Worm (Caenorhabditis elegans) whole organism, L4 larva: ENCODE measurements around the gene srh-248.

Experiments
- F49E8.2 ChIP-seq: sonication (generic microtip); optimal IDR thresholded peaks from 2 replicates; lab custom pipeline; 2016; ENCODE audit warnings: missing compliant biosample characterization, mild to moderate bottlenecking, missing genetic modification characterization, borderline replicate concordance
- Y105C5A.15 ChIP-seq: fragments of 200-800 bp; sonication (Bioruptor generic); IDR thresholded peaks from 2 replicates; pipeline ENCODE4 v1.3.6; 2022; ENCODE audit warnings: missing genetic modification characterization, missing compliant biosample characterization
- Y75B8A.6 ChIP-seq: fragments of 200-800 bp; sonication (Bioruptor generic); IDR thresholded peaks from 2 replicates; pipeline ENCODE4 v1.3.6; 2022; ENCODE audit warnings: missing genetic modification reagents, missing genetic modification characterization, missing compliant biosample characterization
- ZK337.2 ChIP-seq: fragments of 200-800 bp; sonication (Bioruptor generic); IDR thresholded peaks from 2 replicates; pipeline ENCODE4 v1.3.6; 2022; ENCODE audit warnings: missing genetic modification reagents, missing genetic modification characterization, missing compliant biosample characterization
- attf-4 ChIP-seq: sonication (generic microtip); optimal IDR thresholded peaks from 3 replicates; lab custom pipeline; 2017; ENCODE audit warnings: missing biosample characterization, missing genetic modification characterization
- ceh-28 ChIP-seq: fragments of 150-350 bp; optimal IDR thresholded peaks from 2 replicates; lab custom pipeline; 2014; ENCODE audit warnings: missing biosample characterization, missing genetic modification reagents, missing genetic modification characterization
- ceh-44 ChIP-seq: fragments of 200-800 bp; sonication (Bioruptor generic); IDR thresholded peaks from 2 replicates; pipeline ENCODE4 v1.3.6; 2022; ENCODE audit warnings: missing genetic modification reagents, missing genetic modification characterization, missing compliant biosample characterization
- daf-12 ChIP-seq: fragments of 150-350 bp; optimal IDR thresholded peaks from 2 replicates; lab custom pipeline; 2014; ENCODE audit warnings: missing biosample characterization, missing genetic modification reagents, missing genetic modification characterization
- daf-8 ChIP-seq: fragments of 200-800 bp; sonication (Bioruptor generic); IDR thresholded peaks from 2 replicates; pipeline ENCODE4 v1.3.6; 2022; ENCODE audit warnings: missing genetic modification characterization, missing compliant biosample characterization
- dmd-9 ChIP-seq: fragments of 200-800 bp; sonication (Bioruptor generic); IDR thresholded peaks from 2 replicates; pipeline ENCODE4 v1.3.6; 2022; ENCODE audit warnings: missing genetic modification reagents, missing genetic modification characterization, missing compliant biosample characterization
- duxl-1 ChIP-seq: sonication (generic microtip); optimal IDR thresholded peaks from 2 replicates; lab custom pipeline; 2016; ENCODE audit warnings: mild to moderate bottlenecking, missing genetic modification characterization, moderate library complexity, missing compliant biosample characterization; ENCODE audit not compliant: poor library complexity
- dve-1 ChIP-seq: sonication (generic microtip); optimal IDR thresholded peaks from 2 replicates; lab custom pipeline; 2017; ENCODE audit warnings: antibody characterized with exemption, mild to moderate bottlenecking, missing genetic modification characterization, missing compliant biosample characterization; ENCODE audit not compliant: insufficient read depth
- egl-43 ChIP-seq: fragments of 200-800 bp; sonication (Bioruptor generic); IDR thresholded peaks from 2 replicates; pipeline ENCODE4 v1.3.6; 2022; ENCODE audit warnings: missing genetic modification reagents, missing genetic modification characterization, missing compliant biosample characterization
- fkh-10 ChIP-seq: fragments of 150-350 bp; optimal IDR thresholded peaks from 2 replicates; lab custom pipeline; 2014; ENCODE audit warnings: missing biosample characterization, missing genetic modification reagents, missing genetic modification characterization
- gei-8 ChIP-seq: fragments of 200-800 bp; sonication (Bioruptor generic); optimal IDR thresholded peaks from 2 replicates; lab custom pipeline; 2018; ENCODE audit warnings: mild to moderate bottlenecking, missing genetic modification characterization, missing compliant biosample characterization
- hif-1 ChIP-seq, 2 experiments: sonication (generic microtip); optimal IDR thresholded peaks; 2 replicates each; lab custom pipeline; 2016 to 2017; ENCODE audit warnings: missing compliant biosample characterization in 2 of 2, missing genetic modification characterization in 2 of 2, missing genetic modification reagents in 2 of 2, missing genotype in 2 of 2, mild to moderate bottlenecking in 1 of 2
- hlh-11 ChIP-seq: fragments of 200-800 bp; sonication (Bioruptor generic); optimal IDR thresholded peaks from 2 replicates; lab custom pipeline; 2018; ENCODE audit warnings: mild to moderate bottlenecking, missing genetic modification characterization, missing compliant biosample characterization
- lin-13 ChIP-seq: fragments of 150-350 bp; optimal IDR thresholded peaks from 2 replicates; lab custom pipeline; 2014; ENCODE audit warnings: missing biosample characterization, missing genetic modification reagents, missing genetic modification characterization
- lin-15B ChIP-seq: fragments of 150-350 bp; sonication (generic microtip); optimal IDR thresholded peaks from 3 replicates; lab custom pipeline; 2014; ENCODE audit warnings: missing biosample characterization, missing genetic modification characterization
- lin-29 ChIP-seq: fragments of 200-800 bp; sonication (Bioruptor generic); IDR thresholded peaks from 2 replicates; pipeline ENCODE4 v1.3.6; 2022; ENCODE audit warnings: missing genetic modification reagents, missing genetic modification characterization, missing compliant biosample characterization
- lin-39 ChIP-seq: fragments of 150-350 bp; optimal IDR thresholded peaks from 2 replicates; lab custom pipeline; 2014; ENCODE audit warnings: missing biosample characterization, missing genetic modification reagents, missing genetic modification characterization
- lir-3 ChIP-seq: sonication (generic microtip); optimal IDR thresholded peaks from 2 replicates; lab custom pipeline; 2016; ENCODE audit warnings: mild to moderate bottlenecking, missing genetic modification characterization, missing compliant biosample characterization
- lsy-2 ChIP-seq, 2 experiments: fragments of 150-350 bp in 1 of 2; sonication (generic microtip) in 1 of 2; optimal IDR thresholded peaks; 2 replicates each; lab custom pipeline; 2014 to 2017; ENCODE audit warnings: missing biosample characterization in 2 of 2, missing genetic modification characterization in 2 of 2
- mxl-3 ChIP-seq: fragments of 200-800 bp; sonication (Bioruptor generic); optimal IDR thresholded peaks from 2 replicates; lab custom pipeline; 2018; ENCODE audit warnings: mild to moderate bottlenecking, missing genetic modification characterization, missing compliant biosample characterization
- nhr-10 ChIP-seq: fragments of 150-350 bp; optimal IDR thresholded peaks from 2 replicates; lab custom pipeline; 2014; ENCODE audit warnings: missing biosample characterization, missing genetic modification characterization
- nhr-237 ChIP-seq: sonication (generic microtip); optimal IDR thresholded peaks from 2 replicates; lab custom pipeline; 2017; ENCODE audit warnings: missing biosample characterization, missing genetic modification characterization
- nhr-25 ChIP-seq: sonication (generic microtip); optimal IDR thresholded peaks from 2 replicates; lab custom pipeline; 2017; ENCODE audit warnings: missing genetic modification characterization, mild to moderate bottlenecking, missing compliant biosample characterization, antibody characterized with exemption, moderate library complexity, borderline replicate concordance; ENCODE audit not compliant: insufficient read depth
- nhr-6 ChIP-seq: fragments of 150-350 bp; optimal IDR thresholded peaks from 2 replicates; lab custom pipeline; 2014; ENCODE audit warnings: missing biosample characterization, missing genetic modification characterization
- nhr-76 ChIP-seq: fragments of 150-350 bp; optimal IDR thresholded peaks from 2 replicates; lab custom pipeline; 2014; ENCODE audit warnings: missing biosample characterization, missing genetic modification characterization
- nhr-77 ChIP-seq: fragments of 150-350 bp; optimal IDR thresholded peaks from 2 replicates; lab custom pipeline; 2014; ENCODE audit warnings: missing biosample characterization, missing genetic modification characterization
- php-3 ChIP-seq: fragments of 200-800 bp; sonication (Bioruptor generic); IDR thresholded peaks from 2 replicates; pipeline ENCODE4 v1.3.6; 2022; ENCODE audit warnings: missing genetic modification reagents, missing genetic modification characterization, missing compliant biosample characterization
- rbr-2 ChIP-seq: sonication (generic microtip); optimal IDR thresholded peaks from 2 replicates; lab custom pipeline; 2016; ENCODE audit warnings: missing genotype, missing genetic modification characterization, missing compliant biosample characterization
- sdz-12 ChIP-seq: fragments of 200-800 bp; sonication (Bioruptor generic); optimal IDR thresholded peaks from 2 replicates; lab custom pipeline; 2018; ENCODE audit warnings: mild to moderate bottlenecking, missing genetic modification characterization, missing compliant biosample characterization
- set-16 ChIP-seq: fragments of 200-800 bp; sonication (Bioruptor generic); IDR thresholded peaks from 2 replicates; pipeline ENCODE4 v1.3.6; 2022; ENCODE audit warnings: missing genetic modification reagents, missing genetic modification characterization, missing compliant biosample characterization
- snpc-1.2 ChIP-seq: fragments of 200-800 bp; sonication (Bioruptor generic); IDR thresholded peaks from 2 replicates; pipeline ENCODE4 v1.3.6; 2022; ENCODE audit warnings: missing genetic modification reagents, missing genetic modification characterization, missing compliant biosample characterization
- snpc-4 ChIP-seq: fragments of 150-350 bp; optimal IDR thresholded peaks from 2 replicates; lab custom pipeline; 2014; ENCODE audit warnings: missing biosample characterization, missing genetic modification characterization
- spr-3 ChIP-seq: fragments of 200-800 bp; sonication (Bioruptor generic); optimal IDR thresholded peaks from 2 replicates; lab custom pipeline; 2018; ENCODE audit warnings: mild to moderate bottlenecking, missing genetic modification characterization, missing compliant biosample characterization
- unc-130 ChIP-seq: sonication (generic microtip); optimal IDR thresholded peaks from 2 replicates; lab custom pipeline; 2016; ENCODE audit warnings: missing genetic modification reagents, missing genetic modification characterization, missing compliant biosample characterization
- zfp-3 ChIP-seq: fragments of 200-800 bp; sonication (Bioruptor generic); conservative IDR thresholded peaks from 2 replicates; pipeline ENCODE4 v1.3.6; 2022; ENCODE audit warnings: missing genetic modification reagents, missing genetic modification characterization, missing compliant biosample characterization
- zip-2 ChIP-seq: fragments of 150-350 bp; optimal IDR thresholded peaks from 2 replicates; lab custom pipeline; 2014; ENCODE audit warnings: missing biosample characterization, missing genetic modification characterization
- ztf-11 ChIP-seq: fragments of 150-350 bp; optimal IDR thresholded peaks from 2 replicates; lab custom pipeline; 2014; ENCODE audit warnings: missing biosample characterization, missing genetic modification characterization

srh-248 gene

ce11 chrV:2929753-2930152, 25.5 kb downstream of the srh-248 start, which contains the start of gene C31B8.16:
TSS of gene C31B8.16 (plus strand) at chrV:2930053.
- TF ChIP-seq nhr-237 (tag; lab: Kevin White, UChicago) (no peak), lin-29 (no peak), snpc-4 (tag; lab: Kevin White, UChicago) (no peak), zip-2 (tag; lab: Kevin White, UChicago) (no peak), daf-12 (tag; lab: Kevin White, UChicago) (no peak), zfp-3 (GFP tag; lab: Robert Waterston, UW) (no peak), lin-39 (tag; lab: Kevin White, UChicago) (no peak), sdz-12 (no peak), attf-4 (tag; lab: Kevin White, UChicago) (no peak), rbr-2 (tag; lab: Kevin White, UChicago) (no peak), nhr-10 (no peak), hif-1 (tag; optimal IDR thresholded peaks at IDR 0.05; lab: Kevin White, UChicago) (no peak), lin-13 (GFP tag; lab: Kevin White, UChicago) (no peak), lir-3 (tag; lab: Kevin White, UChicago) (no peak)
- TF ChIP-seq, all 104 proteins: peak for 0

ce11 chrV:2927553-2927952, 27.7 kb downstream of the srh-248 start, which contains the start of gene C31B8.12:
TSS of gene C31B8.12 (minus strand) at chrV:2927653.
- TF ChIP-seq dmd-9 (GFP tag; lab: Robert Waterston, UW) (no peak), spr-3 (no peak), egl-43 (GFP tag; lab: Robert Waterston, UW) (no peak), hif-1 (tag; optimal IDR thresholded peaks at IDR 0.05; lab: Kevin White, UChicago) (no peak), gei-8 (GFP tag; lab: Kevin White, UChicago) (no peak), rbr-2 (tag; lab: Kevin White, UChicago) (no peak), nhr-77 (no peak), ceh-44 (GFP tag; lab: Robert Waterston, UW) (no peak), nhr-237 (tag; lab: Kevin White, UChicago) (no peak), Y105C5A.15 (no peak), mxl-3 (GFP tag; lab: Kevin White, UChicago) (no peak), duxl-1 (no peak)

ce11 chrV:2922594-2922993, 32.6 kb downstream of the srh-248 start, which contains the start of gene srh-38:
TSS of gene srh-38 (minus strand) at chrV:2922694.
- no peak for TF ChIP-seq daf-8 (GFP tag; lab: Robert Waterston, UW)
- TF ChIP-seq ceh-28 (tag; lab: Kevin White, UChicago), result no peak
- TF ChIP-seq lin-15B (tag; lab: Kevin White, UChicago), result no peak
- no peak for TF ChIP-seq hlh-11 (tag; lab: Kevin White, UChicago)
- TF ChIP-seq fkh-10, result no peak
- TF ChIP-seq egl-43 (GFP tag; lab: Robert Waterston, UW), result no peak
- TF ChIP-seq unc-130 (GFP tag; lab: Kevin White, UChicago), result no peak
- no peak for TF ChIP-seq Y75B8A.6 (GFP tag; lab: Robert Waterston, UW)
- no peak for TF ChIP-seq set-16 (GFP tag; lab: Robert Waterston, UW)
- TF ChIP-seq nhr-25, result no peak
- no peak for TF ChIP-seq dve-1
- TF ChIP-seq ZK337.2 (GFP tag; lab: Robert Waterston, UW), result no peak
- no peak for TF ChIP-seq F49E8.2
- TF ChIP-seq ztf-11, result no peak
- no peak for TF ChIP-seq nhr-6 (tag; lab: Kevin White, UChicago)
- TF ChIP-seq gei-8 (GFP tag; lab: Kevin White, UChicago), result no peak
- TF ChIP-seq, all 104 proteins: peak for 0

- 0 out of 2 replicates have a peak, but pooled peaks have one; percentile 42 for TF ChIP-seq snpc-1.2 (GFP tag; lab: Robert Waterston, UW)
- no peak for TF ChIP-seq nhr-76 (tag; lab: Kevin White, UChicago)
- no peak for TF ChIP-seq lsy-2 (tag; optimal IDR thresholded peaks at IDR 0.05; lab: Kevin White, UChicago)
- no peak for TF ChIP-seq php-3 (GFP tag; lab: Robert Waterston, UW)
Observed at ce11 chrV:2920125-2920524, 35.1 kb downstream of the srh-248 start.
